Fruit fly (Drosophila melanogaster): ENCODE results near the gene Septin4.

The Septin4 gene

dm6 chrX:16654931-16655409, 40.0 kb downstream of the Septin4 start, which contains the start of the genes Nemp and r (continued):
- TF ChIP-seq CG1603 (tag; optimal IDR thresholded peaks at IDR 0.05) (peak; percentile 47), CG12942 (GFP tag; optimal IDR thresholded peaks at IDR 0.05) (no peak), Dek (tag; optimal IDR thresholded peaks at IDR 0.05) (no peak), gem (tag; optimal IDR thresholded peaks at IDR 0.05) (no peak), en (GFP tag; optimal IDR thresholded peaks at IDR 0.05) (no peak), E2f1 (GFP tag; IDR thresholded peaks at IDR 0.05) (no peak), CG11504 (tag; optimal IDR thresholded peaks at IDR 0.05) (peak; percentile 24), odd (GFP tag; optimal IDR thresholded peaks at IDR 0.05) (no peak), Chrac-16 (GFP tag; optimal IDR thresholded peaks at IDR 0.05) (no peak), ab (GFP tag; optimal IDR thresholded peaks at IDR 0.05) (no peak), Side (GFP tag; optimal IDR thresholded peaks at IDR 0.05) (no peak), CG18262 (tag; optimal IDR thresholded peaks at IDR 0.05) (no peak), CG31365 (tag; optimal IDR thresholded peaks at IDR 0.05) (no peak), onecut (GFP tag; IDR thresholded peaks at IDR 0.05) (no peak), Dip3 (GFP tag; optimal IDR thresholded peaks at IDR 0.05) (no peak), CG8359 (GFP tag; optimal IDR thresholded peaks at IDR 0.05; ENCODE audit: borderline replicate concordance) (no peak), CG10267 (tag; optimal IDR thresholded peaks at IDR 0.05) (peak; percentile 57), danr (GFP tag; IDR thresholded peaks at IDR 0.05) (no peak), Atf-2 (GFP tag; optimal IDR thresholded peaks at IDR 0.05) (no peak), wor (GFP tag; IDR thresholded peaks at IDR 0.05) (no peak), CG10654 (GFP tag; optimal IDR thresholded peaks at IDR 0.05) (no peak), GATAe (GFP tag; conservative IDR thresholded peaks at IDR 0.05) (no peak), cad (GFP tag; optimal IDR thresholded peaks at IDR 0.05) (no peak), Opbp (GFP tag; IDR thresholded peaks at IDR 0.05; ENCODE audit: partially characterized antibody) (peak; percentile 65; the same call in 1 of the 3 replicates), Fer2 (tag; optimal IDR thresholded peaks at IDR 0.05) (no peak), HLHmδ (GFP tag; optimal IDR thresholded peaks at IDR 0.05) (no peak), CG9215 (GFP tag; IDR thresholded peaks at IDR 0.05) (no peak), CG8089 (GFP tag; optimal IDR thresholded peaks at IDR 0.05) (no peak), CG10462 (GFP tag; optimal IDR thresholded peaks at IDR 0.05) (no peak), CG10979 (tag; optimal IDR thresholded peaks at IDR 0.05) (no peak), CG10321 (GFP tag; IDR thresholded peaks at IDR 0.05) (no peak), jigr1 (GFP tag; IDR thresholded peaks at IDR 0.05) (no peak), CG11085 (GFP tag; IDR thresholded peaks at IDR 0.05) (no peak), nom (GFP tag; optimal IDR thresholded peaks at IDR 0.05) (no peak), yki (optimal IDR thresholded peaks at IDR 0.05) (no peak), cas (GFP tag; IDR thresholded peaks at IDR 0.05) (no peak), CG2712 (tag; optimal IDR thresholded peaks at IDR 0.05) (peak; percentile 33), D19B (GFP tag; optimal IDR thresholded peaks at IDR 0.05) (no peak), CG17802 (tag; optimal IDR thresholded peaks at IDR 0.05) (no peak), row (GFP tag; IDR thresholded peaks at IDR 0.05) (0 out of 3 replicates have a peak, but pooled peaks have one; percentile 12), Hey (tag; optimal IDR thresholded peaks at IDR 0.05) (no peak), rib (GFP tag; IDR thresholded peaks at IDR 0.05) (no peak), repo (GFP tag; optimal IDR thresholded peaks at IDR 0.05) (no peak), lilli (GFP tag; optimal IDR thresholded peaks at IDR 0.05) (no peak), CG6175 (GFP tag; IDR thresholded peaks at IDR 0.05) (no peak), gce (GFP tag; IDR thresholded peaks at IDR 0.05) (no peak), Xrp1 (GFP tag; IDR thresholded peaks at IDR 0.05) (no peak), CG3163 (GFP tag; optimal IDR thresholded peaks at IDR 0.05) (no peak), unpg (GFP tag; optimal IDR thresholded peaks at IDR 0.05) (no peak), CG34376 (GFP tag; optimal IDR thresholded peaks at IDR 0.05) (no peak), Dip2 (GFP tag; IDR thresholded peaks at IDR 0.05) (no peak), Camta (GFP tag; optimal IDR thresholded peaks at IDR 0.05) (no peak), Hmr (GFP tag; optimal IDR thresholded peaks at IDR 0.05) (peak; percentile 41)

Data from whole organism, embryonic.